Fruit fly (Drosophila melanogaster) Kc167 (cell line): ENCODE data around the gene TpnC25D.

Experiments
- Myc ChIP-seq: fragments of >200 bp; optimal IDR thresholded peaks from 2 replicates; lab custom pipeline; 2017; ENCODE audit warnings: missing external identifiers
- Sin3A ChIP-seq: fragments of >200 bp; optimal IDR thresholded peaks from 2 replicates; lab custom pipeline; 2018; ENCODE audit warnings: missing external identifiers
- psq ChIP-seq: fragments of >200 bp; optimal IDR thresholded peaks from 2 replicates; lab custom pipeline; 2017; ENCODE audit warnings: missing external identifiers
- ttk ChIP-seq: sonication (Bioruptor generic); optimal IDR thresholded peaks from 2 replicates; lab custom pipeline; 2017; ENCODE audit warnings: missing external identifiers

DNA sequence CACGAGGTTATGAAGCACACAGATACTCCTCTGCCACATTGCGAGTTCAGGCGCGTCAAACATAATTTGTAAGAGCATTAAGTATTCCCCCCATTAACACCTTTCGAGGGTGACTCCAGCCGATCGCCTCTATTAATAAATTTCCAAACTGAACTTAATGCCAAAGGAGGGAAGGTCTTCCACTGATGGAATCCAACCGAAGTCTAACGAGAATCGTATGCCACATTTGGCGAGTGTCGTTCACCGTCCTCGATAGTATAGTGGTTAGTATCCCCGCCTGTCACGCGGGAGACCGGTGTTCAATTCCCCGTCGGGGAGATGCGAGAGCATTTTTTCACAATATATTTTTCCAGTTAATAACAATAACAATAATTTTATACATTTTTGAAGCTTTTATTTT is 24.0 kb downstream of the TpnC25D start:
- no peak for TF ChIP-seq Sin3A (lab: Kevin White, UChicago)
- no peak for TF ChIP-seq psq (lab: Kevin White, UChicago)
- no peak for TF ChIP-seq Myc (lab: Kevin White, UChicago)
- no peak for TF ChIP-seq ttk
